Worm (Caenorhabditis elegans) whole organism, young adult: Measurements from ENCODE around the gene sek-4.

Experiments used
- ceh-79 ChIP-seq: sonication (generic microtip); optimal IDR thresholded peaks from 2 replicates; lab custom pipeline; 2017; ENCODE audit warnings: mild to moderate bottlenecking, missing genetic modification characterization, missing compliant biosample characterization
- hlh-12 ChIP-seq: sonication (generic microtip); optimal IDR thresholded peaks from 2 replicates; lab custom pipeline; 2016; ENCODE audit warnings: missing genetic modification characterization, missing compliant biosample characterization
- hrde-1 ChIP-seq: sonication (generic microtip); optimal IDR thresholded peaks from 2 replicates; lab custom pipeline; 2016; ENCODE audit warnings: missing genetic modification characterization, mild to moderate bottlenecking, missing compliant biosample characterization, moderate library complexity, missing genotype, missing genetic modification reagents, borderline replicate concordance
- nfya-1 ChIP-seq: sonication (generic microtip); optimal IDR thresholded peaks from 2 replicates; lab custom pipeline; 2017; ENCODE audit warnings: antibody characterized with exemption, missing compliant biosample characterization, missing genetic modification characterization, borderline replicate concordance; ENCODE audit not compliant: insufficient read depth
- pha-4 ChIP-seq: fragments of 150-350 bp; sonication (generic microtip); optimal IDR thresholded peaks from 2 replicates; lab custom pipeline; 2014; ENCODE audit warnings: missing biosample characterization, missing genetic modification reagents, missing genetic modification characterization
- tbx-9 ChIP-seq: sonication (generic microtip); optimal IDR thresholded peaks from 2 replicates; lab custom pipeline; 2016; ENCODE audit warnings: borderline replicate concordance, missing genetic modification characterization, inconsistent platforms, missing compliant biosample characterization
- unc-130 ChIP-seq: sonication (generic microtip); optimal IDR thresholded peaks from 2 replicates; lab custom pipeline; 2016; ENCODE audit warnings: missing genetic modification reagents, missing genetic modification characterization, missing compliant biosample characterization
- unc-62 ChIP-seq: fragments of 150-350 bp; optimal IDR thresholded peaks from 2 replicates; lab custom pipeline; 2014; ENCODE audit warnings: missing biosample characterization, missing genetic modification reagents, missing genetic modification characterization
- xnd-1 ChIP-seq: sonication (generic microtip); optimal IDR thresholded peaks from 2 replicates; lab custom pipeline; 2016; ENCODE audit warnings: missing genotype, missing genetic modification reagents, missing genetic modification characterization, missing compliant biosample characterization

DNA sequence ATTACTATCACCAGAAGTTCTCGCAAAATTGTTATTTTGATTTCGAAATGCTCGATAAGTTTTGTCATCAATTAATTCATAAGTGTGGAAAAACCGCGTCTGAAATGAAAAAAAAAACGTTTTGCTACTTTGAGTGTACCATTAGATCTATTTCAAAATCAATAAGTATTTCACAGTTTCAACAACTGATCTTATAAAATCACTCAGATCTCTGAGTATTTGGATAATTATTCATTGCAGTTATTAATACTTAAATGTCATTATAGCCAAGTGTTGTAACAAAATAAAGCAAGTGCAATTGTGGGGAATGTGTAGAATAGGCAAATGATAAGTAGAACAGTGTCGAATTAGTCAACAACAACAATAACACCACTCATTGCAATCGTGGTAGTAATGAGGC lies 31.5 kb downstream of the sek-4 start, which contains the start of gene C03F11.4:
- TF ChIP-seq ceh-79 (tag; lab: Kevin White, UChicago), result no peak
- no peak for TF ChIP-seq unc-62 (GFP tag; lab: Kevin White, UChicago)
- TF ChIP-seq nfya-1 (tag; lab: Kevin White, UChicago), result no peak
- TF ChIP-seq hrde-1 (tag; lab: Kevin White, UChicago), result no peak
- TF ChIP-seq hlh-12 (tag; lab: Kevin White, UChicago), result no peak
- TF ChIP-seq tbx-9, result no peak
- no peak for TF ChIP-seq xnd-1 (tag; lab: Kevin White, UChicago)
- TF ChIP-seq unc-130 (GFP tag; lab: Kevin White, UChicago), result no peak
- TF ChIP-seq pha-4 (tag; lab: Kevin White, UChicago), result no peak
